Worm (Caenorhabditis elegans) whole organism, young adult: ENCODE results near the gene Y53C12A.7.

ENCODE experiments used
- ama-1 ChIP-seq, 3 experiments: fragments of 150-350 bp in 1 of 3; sonication (generic microtip) in 2 of 3; optimal IDR thresholded peaks; 2 replicates each; lab custom pipeline; 2014 to 2018; ENCODE audit warnings: missing biosample characterization in 2 of 3, missing genetic modification characterization in 2 of 3, missing genetic modification reagents in 2 of 3
- pha-4 ChIP-seq: fragments of 150-350 bp; sonication (generic microtip); optimal IDR thresholded peaks from 2 replicates; lab custom pipeline; 2014; ENCODE audit warnings: missing biosample characterization, missing genetic modification reagents, missing genetic modification characterization

ce11 chrII:9704746-9705145 is 4.4 kb downstream of the Y53C12A.7 start, which contains the start of gene Y53C12A.10:
- TF ChIP-seq pha-4 (no peak), ama-1 (optimal IDR thresholded peaks at IDR 0.05; lab: Kevin White, UChicago) (no peak), ama-1 (GFP tag; optimal IDR thresholded peaks at IDR 0.05; lab: Kevin White, UChicago) (peak in 1 of 2 experiments; percentile 10)
